Fruit fly (Drosophila melanogaster) whole organism, wandering third instar larva: ENCODE data around the gene CG1239.
A peak's percentile ranks its signal among the peaks of the same experiment; 100 is the strongest.

ENCODE experiments used
- Abd-B ChIP-seq: fragments of >200 bp; optimal IDR thresholded peaks from 2 replicates; lab custom pipeline; 2017; ENCODE audit warnings: missing biosample characterization, missing genetic modification characterization
- CG32264 ChIP-seq: fragments of 200-800 bp; sonication (Bioruptor generic); optimal IDR thresholded peaks from 2 replicates; lab custom pipeline; 2016; ENCODE audit warnings: missing biosample characterization, missing genetic modification characterization
- CrebA ChIP-seq: fragments of 200-800 bp; sonication (Bioruptor generic); optimal IDR thresholded peaks from 2 replicates; lab custom pipeline; 2016; ENCODE audit warnings: missing biosample characterization, mild to moderate bottlenecking, missing genetic modification characterization, borderline replicate concordance
- Dif ChIP-seq: fragments of 200-275, 200-300 bp; sonication (Bioruptor generic); optimal IDR thresholded peaks from 2 replicates; lab custom pipeline; 2018; ENCODE audit warnings: missing biosample characterization, missing genetic modification characterization; ENCODE audit not compliant: partially characterized antibody
- HLH106 ChIP-seq: fragments of 200-800 bp; optimal IDR thresholded peaks from 3 replicates; lab custom pipeline; 2019; ENCODE audit warnings: missing biosample characterization, mild to moderate bottlenecking, missing genetic modification characterization, moderate library complexity
- Hnf4 ChIP-seq: fragments of 200-800 bp; sonication (Bioruptor generic); optimal IDR thresholded peaks from 2 replicates; lab custom pipeline; 2016; ENCODE audit warnings: missing biosample characterization, mild to moderate bottlenecking, missing genetic modification characterization
- Mio ChIP-seq: sonication (Bioruptor generic); optimal IDR thresholded peaks from 2 replicates; lab custom pipeline; 2016; ENCODE audit warnings: missing biosample characterization, missing genetic modification characterization
- Myc ChIP-seq: fragments of >200 bp; optimal IDR thresholded peaks from 2 replicates; lab custom pipeline; 2017
- N ChIP-seq: fragments of >200 bp; optimal IDR thresholded peaks from 2 replicates; lab custom pipeline; 2018; ENCODE audit warnings: missing biosample characterization, missing external identifiers, missing genetic modification characterization
- OdsH ChIP-seq: fragments of 200-800 bp; sonication (Bioruptor generic); optimal IDR thresholded peaks from 2 replicates; lab custom pipeline; 2016; ENCODE audit warnings: missing biosample characterization, mild to moderate bottlenecking, missing genetic modification characterization
- Rel ChIP-seq, 2 experiments: fragments of 200-800 bp; sonication (Bioruptor generic) in 1 of 2; optimal IDR thresholded peaks; 2 replicates in 1 of 2; 3 replicates in 1 of 2; lab custom pipeline; 2016 to 2019; ENCODE audit warnings: mild to moderate bottlenecking in 2 of 2, missing biosample characterization in 2 of 2, missing genetic modification characterization in 2 of 2, moderate library complexity in 1 of 2
- Sp1 ChIP-seq: fragments of 200-800 bp; sonication (Bioruptor generic); optimal IDR thresholded peaks from 3 replicates; lab custom pipeline; 2019; ENCODE audit warnings: missing biosample characterization, mild to moderate bottlenecking, missing genetic modification characterization, moderate library complexity
- Vsx2 ChIP-seq: fragments of 200-300, 225-300 bp; sonication (Bioruptor generic); optimal IDR thresholded peaks from 2 replicates; lab custom pipeline; 2018; ENCODE audit warnings: missing biosample characterization, missing genetic modification characterization; ENCODE audit not compliant: partially characterized antibody
- br ChIP-seq: fragments of 200-800 bp; sonication (Bioruptor generic); optimal IDR thresholded peaks from 2 replicates; lab custom pipeline; 2016; ENCODE audit warnings: missing biosample characterization, missing genetic modification characterization
- dl ChIP-seq, 2 experiments: fragments of 175-275, 200-275 bp in 1 of 2; fragments of 200-275 bp in 1 of 2; sonication (Bioruptor generic); optimal IDR thresholded peaks; lab custom pipeline; 2018; ENCODE audit warnings: mild to moderate bottlenecking in 2 of 2, missing biosample characterization in 2 of 2, missing genetic modification characterization in 2 of 2, moderate library complexity in 2 of 2; ENCODE audit not compliant: partially characterized antibody in 2 of 2, insufficient read depth in 1 of 2
- dmrt93B ChIP-seq: fragments of 200-800 bp; sonication (Bioruptor generic); optimal IDR thresholded peaks from 2 replicates; lab custom pipeline; 2018; ENCODE audit warnings: missing biosample characterization, mild to moderate bottlenecking, missing genetic modification characterization
- dsf ChIP-seq: sonication (Bioruptor generic); optimal IDR thresholded peaks from 2 replicates; lab custom pipeline; 2016; ENCODE audit warnings: missing biosample characterization, missing genetic modification characterization, borderline replicate concordance
- ey ChIP-seq: fragments of 200-800 bp; sonication (Bioruptor generic); optimal IDR thresholded peaks from 2 replicates; lab custom pipeline; 2016; ENCODE audit warnings: missing biosample characterization, missing genetic modification characterization
- foxo ChIP-seq, 2 experiments: fragments of 200-800 bp; sonication (Bioruptor generic); optimal IDR thresholded peaks; 2 replicates in 1 of 2; 3 replicates in 1 of 2; lab custom pipeline; 2016 to 2017; ENCODE audit warnings: missing biosample characterization in 2 of 2, missing genetic modification characterization in 2 of 2
- fru ChIP-seq: fragments of 200-800 bp; sonication (Bioruptor generic); optimal IDR thresholded peaks from 3 replicates; lab custom pipeline; 2016; ENCODE audit warnings: missing biosample characterization, mild to moderate bottlenecking, missing genetic modification characterization
- h ChIP-seq: fragments of 200-800 bp; sonication (Bioruptor generic); optimal IDR thresholded peaks from 3 replicates; lab custom pipeline; 2016; ENCODE audit warnings: missing biosample characterization, mild to moderate bottlenecking, missing genetic modification characterization
- jim ChIP-seq: fragments of 175-275, 200-325 bp; sonication (Bioruptor generic); optimal IDR thresholded peaks from 2 replicates; lab custom pipeline; 2016; ENCODE audit warnings: missing biosample characterization, mild to moderate bottlenecking, missing genetic modification characterization
- pan ChIP-seq: fragments of >200 bp; optimal IDR thresholded peaks from 2 replicates; lab custom pipeline; 2017
- psq ChIP-seq: fragments of 200-800 bp; sonication (Bioruptor generic); optimal IDR thresholded peaks from 3 replicates; lab custom pipeline; 2017; ENCODE audit warnings: missing biosample characterization, mild to moderate bottlenecking, missing genetic modification characterization, moderate library complexity
- rgr ChIP-seq: fragments of 200-800 bp; sonication (Bioruptor generic); optimal IDR thresholded peaks from 3 replicates; lab custom pipeline; 2016; ENCODE audit warnings: missing biosample characterization, mild to moderate bottlenecking, missing genetic modification characterization
- sage ChIP-seq: fragments of 200-800 bp; sonication (Bioruptor generic); optimal IDR thresholded peaks from 2 replicates; lab custom pipeline; 2016; ENCODE audit warnings: missing biosample characterization, mild to moderate bottlenecking, missing genetic modification characterization
- sv ChIP-seq: fragments of 200-800 bp; sonication (Bioruptor generic); optimal IDR thresholded peaks from 3 replicates; lab custom pipeline; 2016; ENCODE audit warnings: missing biosample characterization, missing genetic modification characterization
- usp ChIP-seq: fragments of >200 bp; optimal IDR thresholded peaks from 2 replicates; lab custom pipeline; 2017; ENCODE audit warnings: missing biosample characterization, missing genetic modification characterization
- woc ChIP-seq: sonication (Bioruptor generic); optimal IDR thresholded peaks from 2 replicates; lab custom pipeline; 2016; ENCODE audit warnings: missing biosample characterization, mild to moderate bottlenecking, missing genetic modification characterization

CG1239 gene

dm6 chr3R:5693186-5693585 is 40.1 kb upstream of the CG1239 start, which contains the start of gene CG2104:
TSS of gene CG2104 (minus strand) at chr3R:5693286.
- TF ChIP-seq rgr (GFP tag; lab: Kevin White, UChicago) (no peak), Myc (no peak), usp (GFP tag; lab: Kevin White, UChicago) (no peak), CG32264 (GFP tag; lab: Kevin White, UChicago) (no peak), sv (GFP tag; lab: Kevin White, UChicago) (no peak), dmrt93B (GFP tag; lab: Kevin White, UChicago) (no peak), foxo (GFP tag; optimal IDR thresholded peaks at IDR 0.05; lab: Kevin White, UChicago) (no peak), dsf (GFP tag; lab: Kevin White, UChicago) (no peak), psq (GFP tag; lab: Kevin White, UChicago) (no peak), fru (GFP tag; lab: Kevin White, UChicago) (no peak), dl (GFP tag; optimal IDR thresholded peaks at IDR 0.05; lab: Kevin White, UChicago; ENCODE audit: insufficient read depth in 1 of 2, partially characterized antibody in 2 of 2) (no peak)

- TF ChIP-seq h (GFP tag; lab: Kevin White, UChicago) (peak; percentile 6), Mio (GFP tag; lab: Kevin White, UChicago) (no peak), dl (GFP tag; optimal IDR thresholded peaks at IDR 0.05; lab: Kevin White, UChicago; ENCODE audit: insufficient read depth in 1 of 2, partially characterized antibody in 2 of 2) (no peak)
- TF ChIP-seq, all 38 proteins: peak for 1
These were observed 38.9 kb upstream of the CG1239 start for dm6 chr3R:5694461-5694860.

DNA sequence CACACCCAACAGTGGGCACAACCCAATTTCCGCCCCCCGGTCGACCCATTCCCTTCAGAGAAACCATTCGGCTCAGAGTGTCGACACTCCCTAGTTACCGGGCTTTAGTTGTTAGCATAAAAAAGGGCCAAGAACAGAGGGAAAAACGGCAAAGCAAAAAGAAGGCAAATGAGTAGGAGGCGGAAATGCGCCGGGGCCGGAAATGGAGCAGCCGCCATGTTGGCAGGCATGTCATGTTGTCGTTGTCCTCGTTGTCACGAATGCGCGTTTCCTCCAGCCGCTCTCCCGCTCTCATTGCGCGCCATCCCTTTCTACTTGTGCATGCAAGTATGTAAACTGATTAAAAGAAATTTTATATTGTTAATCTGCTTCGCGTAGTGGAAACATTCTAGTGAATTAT is 36.9 kb upstream of the CG1239 start:
- TF ChIP-seq CrebA (GFP tag; lab: Kevin White, UChicago) (no peak), OdsH (no peak), fru (GFP tag; lab: Kevin White, UChicago) (no peak), jim (no peak), Vsx2 (GFP tag; lab: Kevin White, UChicago) (no peak), ey (GFP tag; lab: Kevin White, UChicago) (no peak), Sp1 (GFP tag; lab: Kevin White, UChicago) (no peak), br (no peak), Myc (no peak), dl (GFP tag; optimal IDR thresholded peaks at IDR 0.05; lab: Kevin White, UChicago; ENCODE audit: insufficient read depth in 1 of 2, partially characterized antibody in 2 of 2) (no peak), Abd-B (GFP tag; lab: Kevin White, UChicago) (no peak), dmrt93B (GFP tag; lab: Kevin White, UChicago) (no peak), Mio (GFP tag; lab: Kevin White, UChicago) (no peak), N (no peak), Hnf4 (no peak), Rel (GFP tag; optimal IDR thresholded peaks at IDR 0.05; lab: Kevin White, UChicago) (no peak), Rel (tag; optimal IDR thresholded peaks at IDR 0.05; lab: Kevin White, UChicago) (no peak), dsf (GFP tag; lab: Kevin White, UChicago) (no peak), sage (GFP tag; lab: Kevin White, UChicago) (no peak)
- TF ChIP-seq, all 38 proteins: peak for 0

DNA sequence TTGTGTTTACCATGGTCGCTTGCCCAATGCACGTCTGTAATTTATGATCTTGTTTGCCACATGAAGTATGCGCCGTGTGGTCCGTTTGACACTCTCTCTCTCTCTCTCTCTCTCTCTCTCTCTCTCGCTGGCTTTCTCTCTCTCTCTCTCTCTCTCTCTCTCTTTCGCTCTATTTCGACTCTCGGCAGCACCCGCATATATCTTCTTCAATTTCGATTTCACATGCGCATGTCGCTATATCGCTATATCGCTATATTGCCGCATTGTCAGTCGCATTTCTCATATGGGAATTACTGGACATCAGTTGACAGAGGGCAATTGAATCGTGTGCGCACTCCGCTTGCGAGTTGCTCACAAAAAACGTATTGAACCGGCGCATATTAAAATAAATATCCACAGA is 32.2 kb upstream of the CG1239 start:
- peak; percentile 48 for TF ChIP-seq Dif (GFP tag; lab: Kevin White, UChicago)
- peak in 1 of 2 experiments; percentile 32 for TF ChIP-seq dl (GFP tag; optimal IDR thresholded peaks at IDR 0.05; lab: Kevin White, UChicago; ENCODE audit: insufficient read depth in 1 of 2, partially characterized antibody in 2 of 2)
- TF ChIP-seq woc (GFP tag; lab: Kevin White, UChicago), result no peak
- no peak for TF ChIP-seq usp (GFP tag; lab: Kevin White, UChicago)

DNA sequence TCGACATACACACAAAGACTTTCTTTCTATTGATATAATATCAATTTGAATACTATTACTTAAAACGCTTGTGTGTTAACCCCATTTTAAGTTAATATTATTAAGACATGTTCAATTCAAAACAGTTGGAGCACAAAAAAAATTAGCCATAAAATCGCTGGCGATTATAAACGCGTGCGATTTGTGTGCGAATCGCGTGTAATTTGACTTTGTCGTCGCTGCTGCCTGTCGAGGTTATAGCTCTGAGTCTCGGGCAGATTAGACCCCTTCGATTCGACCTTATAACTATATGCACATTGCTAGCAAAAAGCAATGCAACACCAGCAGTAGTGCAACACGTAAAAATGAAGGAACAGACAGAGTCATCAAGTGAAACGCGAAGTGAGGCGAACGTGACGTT is 28.3 kb upstream of the CG1239 start:
- TF ChIP-seq HLH106 (tag; lab: Kevin White, UChicago) (no peak), pan (no peak), fru (GFP tag; lab: Kevin White, UChicago) (no peak), rgr (GFP tag; lab: Kevin White, UChicago) (no peak), Vsx2 (GFP tag; lab: Kevin White, UChicago) (no peak), Abd-B (GFP tag; lab: Kevin White, UChicago) (no peak), Myc (peak; percentile 46)
- TF ChIP-seq, all 38 proteins: peak for 1
